Worm (Caenorhabditis elegans): ENCODE data around the gene T12B3.2.

- TF ChIP-seq ceh-9 (tag; optimal IDR thresholded peaks at IDR 0.05) (no peak), eyg-1 (tag; optimal IDR thresholded peaks at IDR 0.05) (no peak), pat-9 (tag; optimal IDR thresholded peaks at IDR 0.05) (no peak)
These were observed 12.2 kb downstream of the T12B3.2 start, which contains the start of gene mob-3 for ce11 chrIV:7388843-7389242.

Measured in whole organism, late embryonic.